Worm (Caenorhabditis elegans) whole organism, mixed stage, embryonic: ENCODE results near the gene K01G5.10.
A peak's percentile ranks its signal among the peaks of the same experiment; 100 is the strongest.

ENCODE experiments used
- M03D4.4 ChIP-seq: sonication (generic microtip); optimal IDR thresholded peaks from 2 replicates; lab custom pipeline; 2017; ENCODE audit warnings: mild to moderate bottlenecking, missing genetic modification characterization, missing compliant biosample characterization
- bed-3 ChIP-seq: fragments of 200-800 bp; sonication (Bioruptor generic); optimal IDR thresholded peaks from 3 replicates; lab custom pipeline; 2018; ENCODE audit warnings: mild to moderate bottlenecking, missing genetic modification characterization, moderate library complexity, missing compliant biosample characterization
- blmp-1 ChIP-seq: fragments of 150-350 bp; optimal IDR thresholded peaks from 2 replicates; lab custom pipeline; 2014; ENCODE audit warnings: missing biosample characterization, missing genetic modification characterization
- ceh-39 ChIP-seq: fragments of 150-350 bp; optimal IDR thresholded peaks from 2 replicates; lab custom pipeline; 2014; ENCODE audit warnings: missing biosample characterization, missing genetic modification characterization
- ceh-43 ChIP-seq: fragments of 200-800 bp; sonication (Bioruptor generic); optimal IDR thresholded peaks from 2 replicates; lab custom pipeline; 2018; ENCODE audit warnings: mild to moderate bottlenecking, missing genetic modification characterization, moderate library complexity, missing compliant biosample characterization
- ceh-83 ChIP-seq: fragments of 200-800 bp; sonication (Bioruptor generic); optimal IDR thresholded peaks from 2 replicates; lab custom pipeline; 2018; ENCODE audit warnings: mild to moderate bottlenecking, missing genetic modification characterization, missing compliant biosample characterization
- ces-1 ChIP-seq: fragments of 150-350 bp; optimal IDR thresholded peaks from 2 replicates; lab custom pipeline; 2014; ENCODE audit warnings: missing biosample characterization, missing genetic modification reagents, missing genetic modification characterization
- cnd-1 ChIP-seq: fragments of 200-800 bp; sonication (Bioruptor generic); optimal IDR thresholded peaks from 2 replicates; lab custom pipeline; 2018; ENCODE audit warnings: mild to moderate bottlenecking, missing genetic modification characterization, missing compliant biosample characterization
- drap-1 ChIP-seq: fragments of 200-800 bp; sonication (Bioruptor generic); optimal IDR thresholded peaks from 3 replicates; lab custom pipeline; 2018; ENCODE audit warnings: mild to moderate bottlenecking, missing genetic modification characterization, missing compliant biosample characterization
- elt-1 ChIP-seq: sonication (generic microtip); optimal IDR thresholded peaks from 2 replicates; lab custom pipeline; 2017; ENCODE audit warnings: missing genetic modification characterization, mild to moderate bottlenecking, missing compliant biosample characterization, antibody characterized with exemption, moderate library complexity, borderline replicate concordance; ENCODE audit not compliant: insufficient read depth
- elt-3 ChIP-seq: fragments of 150-350 bp; optimal IDR thresholded peaks from 2 replicates; lab custom pipeline; 2014; ENCODE audit warnings: missing biosample characterization, missing genetic modification characterization
- flh-1 ChIP-seq: fragments of 200-800 bp; sonication (Bioruptor generic); optimal IDR thresholded peaks from 2 replicates; lab custom pipeline; 2018; ENCODE audit warnings: mild to moderate bottlenecking, missing genetic modification characterization, moderate library complexity, missing compliant biosample characterization
- ham-2 ChIP-seq: fragments of 200-800 bp; sonication (Bioruptor generic); optimal IDR thresholded peaks from 2 replicates; lab custom pipeline; 2018; ENCODE audit warnings: mild to moderate bottlenecking, missing genetic modification characterization, missing compliant biosample characterization
- hlh-1 ChIP-seq: fragments of 150-350 bp; optimal IDR thresholded peaks from 2 replicates; lab custom pipeline; 2014; ENCODE audit warnings: missing biosample characterization, missing genetic modification reagents, missing genetic modification characterization
- lin-13 ChIP-seq: fragments of 150-350 bp; optimal IDR thresholded peaks from 2 replicates; lab custom pipeline; 2014; ENCODE audit warnings: missing biosample characterization, missing genetic modification characterization
- lin-32 ChIP-seq: fragments of 200-800 bp; sonication (Bioruptor generic); optimal IDR thresholded peaks from 2 replicates; lab custom pipeline; 2018; ENCODE audit warnings: mild to moderate bottlenecking, missing genetic modification characterization, missing compliant biosample characterization
- lsy-2 ChIP-seq: fragments of 150-350 bp; optimal IDR thresholded peaks from 2 replicates; lab custom pipeline; 2014; ENCODE audit warnings: missing biosample characterization, missing genetic modification characterization
- mab-5 ChIP-seq: fragments of 150-350 bp; optimal IDR thresholded peaks from 2 replicates; lab custom pipeline; 2014; ENCODE audit warnings: missing biosample characterization, missing genetic modification characterization
- mep-1 ChIP-seq: fragments of 150-350 bp; optimal IDR thresholded peaks from 2 replicates; lab custom pipeline; 2017; ENCODE audit warnings: missing biosample characterization, missing genetic modification reagents, missing genetic modification characterization, inconsistent platforms
- mls-2 ChIP-seq: sonication (generic microtip); optimal IDR thresholded peaks from 2 replicates; lab custom pipeline; 2016; ENCODE audit warnings: mild to moderate bottlenecking, missing genetic modification characterization, moderate library complexity, missing compliant biosample characterization
- nhr-12 ChIP-seq: fragments of 150-350 bp; optimal IDR thresholded peaks from 2 replicates; lab custom pipeline; 2014; ENCODE audit warnings: missing biosample characterization, missing genetic modification characterization
- nhr-2 ChIP-seq: fragments of 150-350 bp; optimal IDR thresholded peaks from 2 replicates; lab custom pipeline; 2014; ENCODE audit warnings: missing biosample characterization, missing genetic modification characterization
- nhr-237 ChIP-seq: fragments of 150-350 bp; optimal IDR thresholded peaks from 2 replicates; lab custom pipeline; 2014; ENCODE audit warnings: missing biosample characterization, missing genetic modification characterization
- nhr-28 ChIP-seq: fragments of 150-350 bp; optimal IDR thresholded peaks from 2 replicates; lab custom pipeline; 2014; ENCODE audit warnings: missing biosample characterization, missing genetic modification characterization
- nhr-76 ChIP-seq: sonication (generic microtip); optimal IDR thresholded peaks from 2 replicates; lab custom pipeline; 2017; ENCODE audit warnings: missing biosample characterization, missing genetic modification characterization
- pha-4 ChIP-seq: fragments of 150-350 bp; optimal IDR thresholded peaks from 2 replicates; lab custom pipeline; 2018; ENCODE audit warnings: missing biosample characterization, missing genetic modification reagents, missing genetic modification characterization
- sem-2 ChIP-seq: fragments of 200-800 bp; sonication (Bioruptor generic); optimal IDR thresholded peaks from 2 replicates; lab custom pipeline; 2018; ENCODE audit warnings: mild to moderate bottlenecking, missing genetic modification characterization, missing compliant biosample characterization
- snpc-4 ChIP-seq: fragments of 150-350 bp; optimal IDR thresholded peaks from 2 replicates; lab custom pipeline; 2014; ENCODE audit warnings: missing biosample characterization, missing genetic modification characterization
- sptf-1 ChIP-seq: sonication (generic microtip); optimal IDR thresholded peaks from 2 replicates; lab custom pipeline; 2017; ENCODE audit warnings: mild to moderate bottlenecking, missing genetic modification characterization, moderate library complexity, missing compliant biosample characterization
- tbx-8 ChIP-seq: fragments of 200-800 bp; sonication (Bioruptor generic); optimal IDR thresholded peaks from 2 replicates; lab custom pipeline; 2018; ENCODE audit warnings: mild to moderate bottlenecking, missing genetic modification characterization, moderate library complexity, missing compliant biosample characterization
- unc-120 ChIP-seq: sonication (generic microtip); optimal IDR thresholded peaks from 2 replicates; lab custom pipeline; 2017; ENCODE audit warnings: missing genetic modification characterization, missing compliant biosample characterization; ENCODE audit not compliant: poor library complexity, severe bottlenecking
- unc-39 ChIP-seq: fragments of 150-350 bp; optimal IDR thresholded peaks from 2 replicates; lab custom pipeline; 2014; ENCODE audit warnings: missing biosample characterization, missing genetic modification characterization
- unc-62 ChIP-seq: fragments of 150-350 bp; optimal IDR thresholded peaks from 2 replicates; lab custom pipeline; 2014; ENCODE audit warnings: missing biosample characterization, missing genetic modification reagents, missing genetic modification characterization
- zip-8 ChIP-seq: fragments of 150-350 bp; optimal IDR thresholded peaks from 2 replicates; lab custom pipeline; 2014; ENCODE audit warnings: missing biosample characterization, missing genetic modification characterization
- ztf-11 ChIP-seq: fragments of 150-350 bp; optimal IDR thresholded peaks from 2 replicates; lab custom pipeline; 2014; ENCODE audit warnings: missing biosample characterization, missing genetic modification characterization

The K01G5.10 gene

DNA sequence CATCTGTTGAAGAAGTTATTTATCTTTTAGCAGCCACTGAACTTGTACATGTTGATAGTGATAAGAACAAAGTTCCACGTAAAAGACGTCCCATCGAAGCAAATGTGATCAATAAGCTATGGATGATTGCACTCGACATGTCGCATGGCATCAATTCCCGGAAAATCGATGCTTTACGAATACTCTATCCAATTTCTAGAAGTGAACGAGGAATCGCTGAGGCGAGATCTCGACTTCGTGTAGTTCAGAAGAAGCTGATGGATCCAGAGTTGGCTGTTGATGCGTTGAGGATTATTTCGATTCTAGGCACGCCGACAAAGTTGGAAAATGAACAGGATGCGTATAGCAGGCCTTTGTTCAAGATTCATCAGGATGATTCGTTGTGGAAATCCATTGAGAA, 11.4 kb upstream of the K01G5.10 start:
- no peak for TF ChIP-seq nhr-237 (tag; lab: Kevin White, UChicago)
- no peak for TF ChIP-seq elt-1
- no peak for TF ChIP-seq ceh-39
- TF ChIP-seq lin-13 (tag; lab: Kevin White, UChicago), result no peak
- no peak for TF ChIP-seq bed-3 (GFP tag; lab: Kevin White, UChicago)
- no peak for TF ChIP-seq nhr-2 (tag; lab: Kevin White, UChicago)
- no peak for TF ChIP-seq mep-1 (tag; lab: Kevin White, UChicago)
- no peak for TF ChIP-seq nhr-28 (tag; lab: Kevin White, UChicago)
- TF ChIP-seq snpc-4 (tag; lab: Kevin White, UChicago), result no peak
- TF ChIP-seq lin-32, result no peak
- no peak for TF ChIP-seq M03D4.4 (tag; lab: Kevin White, UChicago)
- TF ChIP-seq lsy-2 (tag; lab: Kevin White, UChicago), result no peak
- no peak for TF ChIP-seq ceh-43 (GFP tag; lab: Kevin White, UChicago)

DNA sequence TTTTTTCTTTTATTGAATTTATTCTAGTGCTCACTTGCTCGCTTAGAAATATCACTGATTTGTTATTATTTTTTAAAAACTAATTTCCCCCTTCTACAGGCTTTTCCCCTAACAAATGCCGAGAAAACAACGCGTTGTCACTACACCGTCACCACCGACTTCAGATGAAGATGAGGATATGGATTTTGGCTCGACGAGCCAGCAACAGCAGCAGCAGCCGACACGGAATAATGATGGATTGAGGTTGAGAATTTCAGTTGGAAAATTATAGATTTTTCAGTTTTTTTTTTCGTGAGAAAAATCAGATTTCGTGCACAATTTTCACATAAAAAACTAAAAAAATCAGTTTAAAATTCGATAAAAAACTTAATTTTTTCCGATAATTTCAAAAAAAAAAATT, 4.7 kb upstream of the K01G5.10 start, which contains the start of gene dpy-28:
Gene dpy-28 (plus strand): TSS at position 100 of the 400 bp plus-strand sequence.
- TF ChIP-seq nhr-12 (tag; lab: Kevin White, UChicago) (no peak), snpc-4 (tag; lab: Kevin White, UChicago) (no peak), bed-3 (GFP tag; lab: Kevin White, UChicago) (no peak), nhr-76 (tag; lab: Kevin White, UChicago) (no peak), sem-2 (GFP tag; lab: Kevin White, UChicago) (no peak), tbx-8 (GFP tag; lab: Kevin White, UChicago) (no peak), unc-39 (tag; lab: Kevin White, UChicago) (no peak), ceh-39 (no peak), ham-2 (GFP tag; lab: Kevin White, UChicago) (no peak), hlh-1 (tag; lab: Kevin White, UChicago) (no peak), blmp-1 (tag; lab: Kevin White, UChicago) (no peak)

DNA sequence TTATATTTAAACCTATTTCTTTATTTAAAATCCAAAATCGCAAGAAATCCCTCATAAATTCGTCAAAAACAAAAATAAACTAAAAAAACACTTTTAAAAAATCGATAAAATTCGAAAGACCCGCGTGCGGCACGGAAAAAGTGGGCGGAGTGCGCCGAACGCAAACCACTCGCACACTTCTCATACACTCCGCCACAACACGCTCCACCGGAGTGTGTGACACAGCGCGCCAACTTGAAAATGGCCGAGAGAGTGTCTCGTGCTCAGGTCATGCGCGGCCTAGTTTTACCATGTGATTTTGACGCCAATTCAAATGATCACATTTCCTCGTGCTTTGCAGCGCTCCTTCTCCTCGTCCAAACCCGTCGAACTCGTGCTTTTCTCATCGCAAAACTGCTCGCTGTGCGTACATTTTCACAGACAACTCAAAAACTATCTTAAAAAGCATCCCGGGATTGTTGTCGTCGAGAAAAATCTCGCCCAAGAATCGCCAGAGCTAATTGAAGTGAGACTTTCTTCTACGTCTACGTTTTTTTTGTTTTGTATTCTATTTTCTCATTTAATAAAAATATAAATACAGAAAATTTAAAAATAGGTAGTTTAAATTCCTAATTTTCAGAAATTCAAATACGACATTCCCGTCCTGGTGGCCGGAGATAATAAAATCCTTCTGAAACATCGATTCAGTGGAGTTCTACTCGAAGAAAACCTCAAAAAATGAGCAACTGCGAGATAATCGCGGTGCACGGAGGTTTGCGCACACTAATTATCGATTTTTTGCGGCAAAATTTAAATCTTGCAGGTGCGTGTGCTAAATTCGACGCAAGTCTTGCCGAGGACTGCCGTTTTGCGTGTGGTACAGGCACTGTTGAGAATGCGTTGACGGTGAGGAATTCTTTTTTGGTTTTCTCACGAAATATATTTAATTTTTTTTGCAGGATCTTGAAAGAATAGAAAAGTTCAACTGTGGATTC, 1.0 kb upstream of the K01G5.10 start, which contains the start of gene tasp-1:
Gene tasp-1 (plus strand): TSS at position 258 of the 974 bp plus-strand sequence.
- TF ChIP-seq unc-62 (GFP tag; lab: Kevin White, UChicago) (peak; percentile 96), ham-2 (GFP tag; lab: Kevin White, UChicago) (peak; percentile 90), snpc-4 (tag; lab: Kevin White, UChicago) (no peak), flh-1 (GFP tag; lab: Kevin White, UChicago) (peak; percentile 73), mab-5 (tag; lab: Kevin White, UChicago) (peak; percentile 81), lsy-2 (tag; lab: Kevin White, UChicago) (peak; percentile 94), hlh-1 (tag; lab: Kevin White, UChicago) (peak; percentile 94), ceh-43 (GFP tag; lab: Kevin White, UChicago) (peak; percentile 93), sptf-1 (peak; percentile 99), ces-1 (GFP tag; lab: Kevin White, UChicago) (peak; percentile 91), elt-3 (tag; lab: Kevin White, UChicago) (peak; percentile 88), lin-32 (peak; percentile 87), nhr-76 (tag; lab: Kevin White, UChicago) (peak; percentile 87), unc-39 (tag; lab: Kevin White, UChicago) (peak; percentile 96), bed-3 (GFP tag; lab: Kevin White, UChicago) (peak; percentile 88), mls-2 (tag; lab: Kevin White, UChicago) (peak; percentile 99), elt-1 (peak; percentile 72), unc-120 (tag; lab: Kevin White, UChicago) (peak; percentile 97), pha-4 (tag; lab: Kevin White, UChicago) (peak; percentile 100), blmp-1 (tag; lab: Kevin White, UChicago) (peak; percentile 72), drap-1 (GFP tag; lab: Kevin White, UChicago) (peak; percentile 99), zip-8 (tag; lab: Kevin White, UChicago) (no peak), nhr-12 (tag; lab: Kevin White, UChicago) (peak; percentile 99), M03D4.4 (tag; lab: Kevin White, UChicago) (peak; percentile 98), ceh-39 (peak; percentile 99), mep-1 (tag; lab: Kevin White, UChicago) (peak; percentile 100), cnd-1 (peak; percentile 98), sem-2 (GFP tag; lab: Kevin White, UChicago) (peak; percentile 74), ceh-83 (GFP tag; lab: Kevin White, UChicago) (peak; percentile 93), nhr-237 (tag; lab: Kevin White, UChicago) (peak; percentile 99), nhr-2 (tag; lab: Kevin White, UChicago) (peak; percentile 71), ztf-11 (tag; lab: Kevin White, UChicago) (peak; percentile 99), nhr-28 (tag; lab: Kevin White, UChicago) (peak; percentile 91), lin-13 (tag; lab: Kevin White, UChicago) (peak; percentile 100), tbx-8 (GFP tag; lab: Kevin White, UChicago) (peak; percentile 97)
